Worm (Caenorhabditis elegans): ENCODE data around the gene F35C11.4.

Gene F35C11.4

ce11 chrII:8216922-8217321 lies 31.9 kb upstream of the F35C11.4 start, which contains the start of gene ifg-1:
Gene ifg-1, plus strand, starts transcription at chrII:8217222.
- TF ChIP-seq tbx-11 (GFP tag; IDR thresholded peaks at IDR 0.05) = no peak
- TF ChIP-seq hmbx-1 (tag; optimal IDR thresholded peaks at IDR 0.05) = no peak
- no peak for TF ChIP-seq F13C5.2 (tag; optimal IDR thresholded peaks at IDR 0.05)

- TF ChIP-seq F13C5.2 (tag; optimal IDR thresholded peaks at IDR 0.05) (no peak), flt-1 (GFP tag; IDR thresholded peaks at IDR 0.05) (no peak), ceh-36 (tag; optimal IDR thresholded peaks at IDR 0.05) (no peak), aly-1 (tag; optimal IDR thresholded peaks at IDR 0.05) (no peak), ama-1 (optimal IDR thresholded peaks at IDR 0.05) (no peak), tra-4 (tag; optimal IDR thresholded peaks at IDR 0.05) (no peak), tbx-37 (GFP tag; conservative IDR thresholded peaks at IDR 0.05) (no peak), hmg-4 (GFP tag; optimal IDR thresholded peaks at IDR 0.05) (no peak)
Measured at ce11 chrII:8218266-8218665, 30.5 kb upstream of the F35C11.4 start.

ce11 chrII:8220267-8220666 lies 28.5 kb upstream of the F35C11.4 start:
- no peak for TF ChIP-seq ets-7 (tag; optimal IDR thresholded peaks at IDR 0.05)
- no peak for TF ChIP-seq hmbx-1 (tag; optimal IDR thresholded peaks at IDR 0.05)
- no peak for TF ChIP-seq scrt-1 (GFP tag; IDR thresholded peaks at IDR 0.05)
- TF ChIP-seq ama-1 (optimal IDR thresholded peaks at IDR 0.05) = no peak
- no peak for TF ChIP-seq B0310.2 (tag; optimal IDR thresholded peaks at IDR 0.05)
- TF ChIP-seq hnd-1 (tag; optimal IDR thresholded peaks at IDR 0.05) = no peak
- no peak for TF ChIP-seq hmg-4 (GFP tag; optimal IDR thresholded peaks at IDR 0.05)
- TF ChIP-seq tra-4 (tag; optimal IDR thresholded peaks at IDR 0.05) = no peak
- no peak for TF ChIP-seq tbx-11 (GFP tag; IDR thresholded peaks at IDR 0.05)
- no peak for TF ChIP-seq tbx-37 (GFP tag; conservative IDR thresholded peaks at IDR 0.05)
- TF ChIP-seq F13C5.2 (tag; optimal IDR thresholded peaks at IDR 0.05) = no peak
- no peak for TF ChIP-seq ceh-36 (tag; optimal IDR thresholded peaks at IDR 0.05)

ce11 chrII:8222309-8223065 lies 26.3 kb upstream of the F35C11.4 start, which contains the start of gene dab-1:
Gene dab-1, plus strand, starts transcription at chrII:8222386.
- peak; percentile 61 for TF ChIP-seq hmg-4 (GFP tag; optimal IDR thresholded peaks at IDR 0.05)
- TF ChIP-seq ceh-13 (GFP tag; optimal IDR thresholded peaks at IDR 0.05) = no peak
- no peak for TF ChIP-seq tbx-11 (GFP tag; IDR thresholded peaks at IDR 0.05)
- TF ChIP-seq sea-1 (GFP tag; conservative IDR thresholded peaks at IDR 0.05) = 0 out of 2 replicates have a peak, but pooled peaks have one; percentile 55
- TF ChIP-seq hmbx-1 (tag; optimal IDR thresholded peaks at IDR 0.05) = no peak
- 0 out of 2 replicates have a peak, but pooled peaks have one; percentile 34 for TF ChIP-seq flt-1 (GFP tag; IDR thresholded peaks at IDR 0.05)
- TF ChIP-seq ama-1 (optimal IDR thresholded peaks at IDR 0.05) = peak; percentile 80

ce11 chrII:8223422-8223821 lies 25.4 kb upstream of the F35C11.4 start:
- TF ChIP-seq tra-4 (tag; optimal IDR thresholded peaks at IDR 0.05) = no peak
- peak; percentile 16 for TF ChIP-seq hmg-4 (GFP tag; optimal IDR thresholded peaks at IDR 0.05)

- TF ChIP-seq tbx-11 (GFP tag; IDR thresholded peaks at IDR 0.05) = no peak
- no peak for TF ChIP-seq aly-1 (tag; optimal IDR thresholded peaks at IDR 0.05)
- no peak for TF ChIP-seq ceh-36 (tag; optimal IDR thresholded peaks at IDR 0.05)
- TF ChIP-seq ceh-13 (GFP tag; optimal IDR thresholded peaks at IDR 0.05) = no peak
- no peak for TF ChIP-seq scrt-1 (GFP tag; IDR thresholded peaks at IDR 0.05)
- TF ChIP-seq hnd-1 (tag; optimal IDR thresholded peaks at IDR 0.05) = no peak
- no peak for TF ChIP-seq ets-7 (tag; optimal IDR thresholded peaks at IDR 0.05)
- TF ChIP-seq tra-4 (tag; optimal IDR thresholded peaks at IDR 0.05) = no peak
- TF ChIP-seq F13C5.2 (tag; optimal IDR thresholded peaks at IDR 0.05) = no peak
- no peak for TF ChIP-seq B0310.2 (tag; optimal IDR thresholded peaks at IDR 0.05)
- TF ChIP-seq pes-1 (GFP tag; IDR thresholded peaks at IDR 0.05) = no peak
Measured at ce11 chrII:8223945-8224344, 24.9 kb upstream of the F35C11.4 start.

- no peak for TF ChIP-seq tbx-11 (GFP tag; IDR thresholded peaks at IDR 0.05)
- no peak for TF ChIP-seq F13C5.2 (tag; optimal IDR thresholded peaks at IDR 0.05)
- TF ChIP-seq hmg-4 (GFP tag; optimal IDR thresholded peaks at IDR 0.05) = no peak
- TF ChIP-seq aly-1 (tag; optimal IDR thresholded peaks at IDR 0.05) = no peak
- TF ChIP-seq ama-1 (optimal IDR thresholded peaks at IDR 0.05) = no peak
- TF ChIP-seq flt-1 (GFP tag; IDR thresholded peaks at IDR 0.05) = no peak
- TF ChIP-seq sea-1 (GFP tag; conservative IDR thresholded peaks at IDR 0.05) = no peak
- no peak for TF ChIP-seq tra-4 (tag; optimal IDR thresholded peaks at IDR 0.05)
- no peak for TF ChIP-seq hnd-1 (tag; optimal IDR thresholded peaks at IDR 0.05)
- TF ChIP-seq pes-1 (GFP tag; IDR thresholded peaks at IDR 0.05) = no peak
- no peak for TF ChIP-seq hmbx-1 (tag; optimal IDR thresholded peaks at IDR 0.05)
- TF ChIP-seq ets-7 (tag; optimal IDR thresholded peaks at IDR 0.05) = no peak
- no peak for TF ChIP-seq scrt-1 (GFP tag; IDR thresholded peaks at IDR 0.05)
- no peak for TF ChIP-seq ceh-13 (GFP tag; optimal IDR thresholded peaks at IDR 0.05)
- TF ChIP-seq tbx-37 (GFP tag; conservative IDR thresholded peaks at IDR 0.05) = no peak
Measured at ce11 chrII:8224623-8225022, 24.2 kb upstream of the F35C11.4 start.

- no peak for TF ChIP-seq pes-1 (GFP tag; IDR thresholded peaks at IDR 0.05)
- TF ChIP-seq tbx-37 (GFP tag; conservative IDR thresholded peaks at IDR 0.05) = no peak
- TF ChIP-seq tra-4 (tag; optimal IDR thresholded peaks at IDR 0.05) = no peak
- TF ChIP-seq ama-1 (optimal IDR thresholded peaks at IDR 0.05) = no peak
- no peak for TF ChIP-seq ceh-13 (GFP tag; optimal IDR thresholded peaks at IDR 0.05)
- no peak for TF ChIP-seq hmg-4 (GFP tag; optimal IDR thresholded peaks at IDR 0.05)
- no peak for TF ChIP-seq aly-1 (tag; optimal IDR thresholded peaks at IDR 0.05)
- TF ChIP-seq sea-1 (GFP tag; conservative IDR thresholded peaks at IDR 0.05) = no peak
- TF ChIP-seq ets-7 (tag; optimal IDR thresholded peaks at IDR 0.05) = no peak
- no peak for TF ChIP-seq scrt-1 (GFP tag; IDR thresholded peaks at IDR 0.05)
- TF ChIP-seq tbx-11 (GFP tag; IDR thresholded peaks at IDR 0.05) = no peak
- no peak for TF ChIP-seq F13C5.2 (tag; optimal IDR thresholded peaks at IDR 0.05)
- no peak for TF ChIP-seq hnd-1 (tag; optimal IDR thresholded peaks at IDR 0.05)
- no peak for TF ChIP-seq B0310.2 (tag; optimal IDR thresholded peaks at IDR 0.05)
Measured at ce11 chrII:8225347-8225746, 23.5 kb upstream of the F35C11.4 start.

Data from whole organism, early embryonic.